Worm (Caenorhabditis elegans) whole organism, midembryonic: ENCODE measurements around the gene nlp-36.

Experiments
- flt-1 ChIP-seq: fragments of 200-800 bp; sonication (Bioruptor generic); IDR thresholded peaks from 2 replicates; pipeline ENCODE4 v1.3.6; 2022; ENCODE audit warnings: missing genetic modification characterization, missing compliant biosample characterization
- klf-2 ChIP-seq: fragments of 200-800 bp; sonication (Bioruptor generic); conservative IDR thresholded peaks from 2 replicates; pipeline ENCODE4 v1.3.6; 2022; ENCODE audit warnings: missing genetic modification reagents, missing genetic modification characterization, missing compliant biosample characterization
- ztf-23 ChIP-seq: fragments of 200-800 bp; sonication (Bioruptor generic); IDR thresholded peaks from 2 replicates; pipeline ENCODE4 v1.3.6; 2022; ENCODE audit warnings: missing genetic modification reagents, missing genetic modification characterization, missing compliant biosample characterization

DNA sequence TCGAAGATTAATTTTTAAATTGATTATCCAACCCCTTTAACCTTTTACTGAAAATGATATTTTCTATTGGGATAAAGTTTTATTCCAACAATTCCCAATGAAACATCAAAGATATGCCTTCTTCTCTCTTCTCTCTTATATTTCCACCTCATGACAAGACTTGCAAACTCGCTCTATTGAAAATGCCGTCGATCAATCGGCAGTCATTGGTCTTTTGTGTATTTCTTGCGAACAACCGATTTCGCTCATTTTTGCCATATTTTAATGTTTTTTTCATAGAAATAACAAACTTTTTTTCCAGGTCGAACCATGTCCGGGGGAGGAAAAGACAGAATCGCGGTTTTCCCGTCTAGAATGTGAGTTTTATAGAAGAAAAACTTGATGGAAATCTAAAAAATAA, 19.3 kb downstream of the nlp-36 start, which contains the start of gene vha-14:
- TF ChIP-seq klf-2 (GFP tag; lab: Robert Waterston, UW) (no peak), flt-1 (GFP tag; lab: Robert Waterston, UW) (no peak), ztf-23 (GFP tag; lab: Robert Waterston, UW) (no peak)
